Fruit fly (Drosophila melanogaster) S2 (cell line): Measurements from ENCODE around the gene CkIIalpha-i3.
A peak's percentile ranks its signal among the peaks of the same experiment; 100 is the strongest.

ENCODE experiments used
- CG8478 ChIP-seq: fragments of >200 bp; optimal IDR thresholded peaks from 2 replicates; lab custom pipeline; 2018
- CTCF ChIP-seq, 2 experiments: fragments of >200 bp; optimal IDR thresholded peaks; 2 replicates each; lab custom pipeline; 2018

CkIIalpha-i3 gene

dm6 chr3L:718378-718777 lies 8.0 kb upstream of the CkIIalpha-i3 start:
- TF ChIP-seq CTCF (optimal IDR thresholded peaks at IDR 0.05; lab: Kevin White, UChicago) (no peak), CG8478 (lab: Kevin White, UChicago) (no peak)

- TF ChIP-seq CTCF (optimal IDR thresholded peaks at IDR 0.05; lab: Kevin White, UChicago) (no peak), CG8478 (lab: Kevin White, UChicago) (no peak)
Observed at dm6 chr3L:716078-716477, 5.7 kb upstream of the CkIIalpha-i3 start.

dm6 chr3L:711839-712553 lies 1.6 kb upstream of the CkIIalpha-i3 start, which contains the start of gene CG13896:
CG13896 (minus strand) TSS chr3L:711850.
- TF ChIP-seq CG8478 (lab: Kevin White, UChicago) (peak; percentile 71), CTCF (optimal IDR thresholded peaks at IDR 0.05; lab: Kevin White, UChicago) (peak; percentile 95 to 99)

dm6 chr3L:709882-710281 lies 525 bp downstream of the CkIIalpha-i3 start:
- TF ChIP-seq CTCF (optimal IDR thresholded peaks at IDR 0.05; lab: Kevin White, UChicago) (peak in 1 of 2 experiments; percentile 5), CG8478 (lab: Kevin White, UChicago) (no peak)

dm6 chr3L:707992-708489 lies 2.4 kb downstream of the CkIIalpha-i3 start, which contains the start of gene CG13895:
CG13895 (minus strand) TSS chr3L:708205.
- no peak for TF ChIP-seq CG8478 (lab: Kevin White, UChicago)
- TF ChIP-seq CTCF (optimal IDR thresholded peaks at IDR 0.05; lab: Kevin White, UChicago), result no peak

dm6 chr3L:704661-705543 lies 5.5 kb downstream of the CkIIalpha-i3 start:
- TF ChIP-seq CG8478 (lab: Kevin White, UChicago) (no peak), CTCF (optimal IDR thresholded peaks at IDR 0.05; lab: Kevin White, UChicago) (no peak)

dm6 chr3L:703160-703793 lies 7.1 kb downstream of the CkIIalpha-i3 start:
- TF ChIP-seq CTCF (optimal IDR thresholded peaks at IDR 0.05; lab: Kevin White, UChicago) (no peak), CG8478 (lab: Kevin White, UChicago) (no peak)

dm6 chr3L:701798-702635 lies 8.4 kb downstream of the CkIIalpha-i3 start:
- TF ChIP-seq CTCF (optimal IDR thresholded peaks at IDR 0.05; lab: Kevin White, UChicago), result no peak

dm6 chr3L:700160-700917 lies 10.1 kb downstream of the CkIIalpha-i3 start:
- TF ChIP-seq CTCF (optimal IDR thresholded peaks at IDR 0.05; lab: Kevin White, UChicago) (no peak), CG8478 (lab: Kevin White, UChicago) (no peak)

- TF ChIP-seq CTCF (optimal IDR thresholded peaks at IDR 0.05; lab: Kevin White, UChicago) (no peak), CG8478 (lab: Kevin White, UChicago) (no peak)
Observed at dm6 chr3L:699368-700150, 10.8 kb downstream of the CkIIalpha-i3 start.

- TF ChIP-seq CG8478 (lab: Kevin White, UChicago), result no peak
- TF ChIP-seq CTCF (optimal IDR thresholded peaks at IDR 0.05; lab: Kevin White, UChicago), result peak in 1 of 2 experiments; percentile 0
Observed at dm6 chr3L:698748-699367, 11.5 kb downstream of the CkIIalpha-i3 start, which contains the start of gene CG13894. CG13894 (minus strand) TSS chr3L:699144.

- TF ChIP-seq CTCF (optimal IDR thresholded peaks at IDR 0.05; lab: Kevin White, UChicago) (no peak), CG8478 (lab: Kevin White, UChicago) (no peak)
Observed at dm6 chr3L:697724-698123, 12.7 kb downstream of the CkIIalpha-i3 start.
